Fruit fly (Drosophila melanogaster) whole organism, embryonic: Measurements from ENCODE around the gene CG6470.

ENCODE experiments used
- B-H2 ChIP-seq: fragments of 200-800 bp; sonication (Bioruptor generic); optimal IDR thresholded peaks from 2 replicates; lab custom pipeline; 2018; ENCODE audit warnings: missing biosample characterization, mild to moderate bottlenecking, missing genetic modification characterization
- CG10209 ChIP-seq: fragments of 200-800 bp; sonication (Bioruptor generic); optimal IDR thresholded peaks from 3 replicates; lab custom pipeline; 2017; ENCODE audit warnings: missing biosample characterization, mild to moderate bottlenecking, missing genetic modification characterization, missing genetic modification reagents
- CG10431 ChIP-seq: fragments of 200-800 bp; sonication (Bioruptor generic); optimal IDR thresholded peaks from 3 replicates; lab custom pipeline; 2018; ENCODE audit warnings: missing biosample characterization, mild to moderate bottlenecking, missing genetic modification characterization
- CG11560 ChIP-seq: fragments of 200-800 bp; sonication (Bioruptor generic); IDR thresholded peaks from 3 replicates; pipeline ENCODE4 v1.3.6; 2022; ENCODE audit warnings: missing biosample characterization, missing genetic modification characterization
- CG12155 ChIP-seq: fragments of 200-800 bp; sonication (Bioruptor generic); optimal IDR thresholded peaks from 3 replicates; lab custom pipeline; 2016; ENCODE audit warnings: missing biosample characterization, missing genetic modification characterization
- CG1233 ChIP-seq: fragments of 200-800 bp; sonication (Bioruptor generic); optimal IDR thresholded peaks from 4 replicates; lab custom pipeline; 2018; ENCODE audit warnings: missing biosample characterization, mild to moderate bottlenecking, missing genetic modification characterization
- CG15696 ChIP-seq: fragments of 200-800 bp; sonication (Bioruptor generic); optimal IDR thresholded peaks from 2 replicates; lab custom pipeline; 2019; ENCODE audit warnings: missing biosample characterization, mild to moderate bottlenecking, missing genetic modification characterization, moderate library complexity
- CG17361 ChIP-seq: fragments of 200-800 bp; sonication (Bioruptor generic); IDR thresholded peaks from 3 replicates; pipeline ENCODE4 v1.3.6; 2022; ENCODE audit warnings: missing biosample characterization, missing genetic modification characterization
- CG1792 ChIP-seq: fragments of 200-800 bp; sonication (Bioruptor generic); optimal IDR thresholded peaks from 2 replicates; lab custom pipeline; 2016; ENCODE audit warnings: missing biosample characterization, missing genetic modification characterization
- CG18262 ChIP-seq: fragments of 200-800 bp; optimal IDR thresholded peaks from 3 replicates; lab custom pipeline; 2019; ENCODE audit warnings: missing biosample characterization, mild to moderate bottlenecking, missing genetic modification characterization, moderate library complexity
- CG18619 ChIP-seq: fragments of 200-800 bp; sonication (Bioruptor generic); optimal IDR thresholded peaks from 3 replicates; lab custom pipeline; 2017; ENCODE audit warnings: missing biosample characterization, mild to moderate bottlenecking, missing genetic modification characterization
- CG31388 ChIP-seq: fragments of 200-800 bp; sonication (Bioruptor generic); optimal IDR thresholded peaks from 2 replicates; lab custom pipeline; 2016; ENCODE audit warnings: missing biosample characterization, missing genetic modification characterization
- CG4424 ChIP-seq: fragments of 200-800 bp; sonication (Bioruptor generic); optimal IDR thresholded peaks from 3 replicates; lab custom pipeline; 2016; ENCODE audit warnings: missing biosample characterization, missing genetic modification characterization
- CG5180 ChIP-seq: fragments of 200-800 bp; sonication (Bioruptor generic); optimal IDR thresholded peaks from 3 replicates; lab custom pipeline; 2017; ENCODE audit warnings: missing biosample characterization, missing genetic modification characterization, mild to moderate bottlenecking, moderate library complexity, missing genetic modification reagents
- CG6272 ChIP-seq: fragments of 200-800 bp; sonication (Bioruptor generic); IDR thresholded peaks from 2 replicates; pipeline ENCODE4 v1.3.6; 2022; ENCODE audit warnings: missing biosample characterization, missing genetic modification characterization
- CG6689 ChIP-seq: fragments of 200-800 bp; sonication (Bioruptor generic); IDR thresholded peaks from 2 replicates; pipeline ENCODE4 v1.3.6; 2022; ENCODE audit warnings: missing biosample characterization, missing genetic modification characterization
- CG7987 ChIP-seq: fragments of 200-800 bp; sonication (Bioruptor generic); optimal IDR thresholded peaks from 2 replicates; lab custom pipeline; 2018; ENCODE audit warnings: missing biosample characterization, mild to moderate bottlenecking, missing genetic modification characterization, moderate library complexity
- CG8089 ChIP-seq: fragments of 200-800 bp; sonication (Bioruptor generic); optimal IDR thresholded peaks from 3 replicates; lab custom pipeline; 2016; ENCODE audit warnings: missing biosample characterization, missing genetic modification characterization
- CG8281 ChIP-seq: fragments of 200-800 bp; sonication (Bioruptor generic); optimal IDR thresholded peaks from 2 replicates; lab custom pipeline; 2018; ENCODE audit warnings: missing biosample characterization, mild to moderate bottlenecking, missing genetic modification characterization, moderate library complexity
- CG9876 ChIP-seq: fragments of 200-800 bp; sonication (Bioruptor generic); optimal IDR thresholded peaks from 2 replicates; lab custom pipeline; 2016; ENCODE audit warnings: missing biosample characterization, missing genetic modification characterization
- CkIIα-i1 ChIP-seq: fragments of 200-800 bp; sonication (Bioruptor generic); IDR thresholded peaks from 2 replicates; pipeline ENCODE4 v1.3.6; 2022; ENCODE audit warnings: missing biosample characterization, missing genetic modification characterization
- D ChIP-seq, 2 experiments: fragments of 200-800 bp in 1 of 2; fragments of >200 bp in 1 of 2; sonication (Bioruptor generic) in 1 of 2; optimal IDR thresholded peaks; 2 replicates in 1 of 2; 3 replicates in 1 of 2; lab custom pipeline; 2017; ENCODE audit warnings: mild to moderate bottlenecking in 1 of 2, missing biosample characterization in 1 of 2, missing genetic modification characterization in 1 of 2, missing genetic modification reagents in 1 of 2
- D19B ChIP-seq: fragments of 200-800 bp; sonication (Bioruptor generic); optimal IDR thresholded peaks from 2 replicates; lab custom pipeline; 2017; ENCODE audit warnings: missing biosample characterization, mild to moderate bottlenecking, missing genetic modification characterization
- Dad ChIP-seq: fragments of 200-800 bp; sonication (Bioruptor generic); optimal IDR thresholded peaks from 3 replicates; lab custom pipeline; 2016; ENCODE audit warnings: missing biosample characterization, missing genetic modification characterization
- Dip3 ChIP-seq: fragments of 200-800 bp; sonication (Bioruptor generic); optimal IDR thresholded peaks from 3 replicates; lab custom pipeline; 2016; ENCODE audit warnings: missing biosample characterization, missing genetic modification characterization
- Dref ChIP-seq: fragments of 200-800 bp; sonication (Bioruptor generic); IDR thresholded peaks from 2 replicates; pipeline ENCODE4 v1.3.6; 2022; ENCODE audit warnings: missing biosample characterization, missing genetic modification characterization
- Gsc ChIP-seq: fragments of 200-800 bp; sonication (Bioruptor generic); IDR thresholded peaks from 2 replicates; pipeline ENCODE4 v1.3.6; 2022; ENCODE audit warnings: missing biosample characterization, missing genetic modification characterization
- HmgD ChIP-seq: fragments of 200-800 bp; sonication (Bioruptor generic); optimal IDR thresholded peaks from 3 replicates; lab custom pipeline; 2016; ENCODE audit warnings: missing biosample characterization, missing genetic modification characterization
- Hr3 ChIP-seq: fragments of 200-800 bp; sonication (Bioruptor generic); optimal IDR thresholded peaks from 3 replicates; lab custom pipeline; 2016; ENCODE audit warnings: missing biosample characterization, missing genetic modification characterization
- Lhr ChIP-seq: fragments of 200-800 bp; sonication (Bioruptor generic); optimal IDR thresholded peaks from 3 replicates; lab custom pipeline; 2017; ENCODE audit warnings: mild to moderate bottlenecking, missing biosample characterization, missing genetic modification reagents, missing genetic modification characterization
- Myb ChIP-seq: fragments of 200-800 bp; sonication (Bioruptor generic); optimal IDR thresholded peaks from 2 replicates; lab custom pipeline; 2016; ENCODE audit warnings: missing biosample characterization, missing genetic modification characterization
- Ravus ChIP-seq: fragments of 200-800 bp; sonication (Bioruptor generic); IDR thresholded peaks from 2 replicates; pipeline ENCODE4 v1.3.6; 2022; ENCODE audit warnings: missing biosample characterization, missing genetic modification characterization
- Ssrp ChIP-seq: fragments of 200-800 bp; sonication (Bioruptor generic); optimal IDR thresholded peaks from 2 replicates; lab custom pipeline; 2018; ENCODE audit warnings: missing biosample characterization, mild to moderate bottlenecking, missing genetic modification characterization, moderate library complexity
- Stat92E ChIP-seq, 3 experiments: fragments of >200 bp in 2 of 3; fragments of 200-800 bp in 1 of 3; sonication (Bioruptor generic) in 1 of 3; optimal IDR thresholded peaks; 2 replicates each; lab custom pipeline; 2017 to 2019; ENCODE audit warnings: missing biosample characterization in 3 of 3, missing genetic modification characterization in 3 of 3, mild to moderate bottlenecking in 1 of 3, moderate library complexity in 1 of 3
- Xbp1 ChIP-seq: fragments of 200-800 bp; sonication (Bioruptor generic); optimal IDR thresholded peaks from 3 replicates; lab custom pipeline; 2016; ENCODE audit warnings: missing biosample characterization, mild to moderate bottlenecking, missing genetic modification characterization
- ato ChIP-seq: fragments of 200-800 bp; sonication (Bioruptor generic); IDR thresholded peaks from 2 replicates; pipeline ENCODE4 v1.3.6; 2022; ENCODE audit warnings: missing biosample characterization, missing genetic modification characterization; ENCODE audit not compliant: partially characterized antibody
- exex ChIP-seq: fragments of 200-800 bp; sonication (Bioruptor generic); optimal IDR thresholded peaks from 4 replicates; lab custom pipeline; 2018; ENCODE audit warnings: missing biosample characterization, mild to moderate bottlenecking, missing genetic modification characterization, moderate library complexity
- fd96Cb ChIP-seq: fragments of 200-800 bp; sonication (Bioruptor generic); optimal IDR thresholded peaks from 2 replicates; lab custom pipeline; 2018; ENCODE audit warnings: missing biosample characterization, mild to moderate bottlenecking, missing genetic modification characterization, moderate library complexity
- inv ChIP-seq: fragments of 200-800 bp; sonication (Bioruptor generic); IDR thresholded peaks from 2 replicates; pipeline ENCODE4 v1.3.6; 2022; ENCODE audit warnings: missing biosample characterization, missing genetic modification characterization; ENCODE audit not compliant: partially characterized antibody
- otp ChIP-seq: fragments of 200-800 bp; sonication (Bioruptor generic); IDR thresholded peaks from 3 replicates; pipeline ENCODE4, ENCODE4 v1.3.6; 2022; ENCODE audit warnings: missing biosample characterization, missing genetic modification characterization
- prd ChIP-seq, 3 experiments: fragments of >200 bp in 2 of 3; fragments of 200-800 bp in 1 of 3; sonication (Bioruptor generic) in 1 of 3; optimal IDR thresholded peaks in 2 of 3; IDR thresholded peaks in 1 of 3; 2 replicates in 2 of 3; 3 replicates in 1 of 3; pipeline versions ENCODE4 v1.3.6 to Lab custom; 2017 to 2022; ENCODE audit warnings: missing biosample characterization in 1 of 3, missing genetic modification characterization in 1 of 3
- psq ChIP-seq: fragments of 200-800 bp; sonication (Bioruptor generic); optimal IDR thresholded peaks from 2 replicates; lab custom pipeline; 2017; ENCODE audit warnings: missing biosample characterization, missing genetic modification characterization
- ranshi ChIP-seq: fragments of 200-800 bp; sonication (Bioruptor generic); IDR thresholded peaks from 2 replicates; pipeline ENCODE4 v1.3.6; 2022; ENCODE audit warnings: missing biosample characterization, missing genetic modification characterization
- sc ChIP-seq, 3 experiments: fragments of >200 bp in 2 of 3; fragments of 200-800 bp in 1 of 3; sonication (Bioruptor generic) in 1 of 3; optimal IDR thresholded peaks; 2 replicates in 2 of 3; 3 replicates in 1 of 3; lab custom pipeline; 2017; ENCODE audit warnings: mild to moderate bottlenecking in 1 of 3, missing biosample characterization in 1 of 3, missing genetic modification characterization in 1 of 3, missing genetic modification reagents in 1 of 3
- slp2 ChIP-seq: fragments of 200-800 bp; sonication (Bioruptor generic); optimal IDR thresholded peaks from 2 replicates; lab custom pipeline; 2016; ENCODE audit warnings: missing biosample characterization, missing genetic modification characterization
- wdn ChIP-seq: fragments of 200-800 bp; sonication (Bioruptor generic); IDR thresholded peaks from 2 replicates; pipeline ENCODE4 v1.3.6; 2022; ENCODE audit warnings: missing biosample characterization, missing genetic modification characterization
- zen ChIP-seq: fragments of 200-800 bp; sonication (Bioruptor generic); optimal IDR thresholded peaks from 3 replicates; lab custom pipeline; 2018; ENCODE audit warnings: missing biosample characterization, mild to moderate bottlenecking, missing genetic modification characterization, moderate library complexity
- zen2 ChIP-seq: fragments of 200-800 bp; sonication (Bioruptor generic); IDR thresholded peaks from 3 replicates; pipeline ENCODE4 v1.3.6; 2022; ENCODE audit warnings: missing biosample characterization, missing genetic modification characterization; ENCODE audit not compliant: partially characterized antibody
- zfh2 ChIP-seq: fragments of 200-800 bp; sonication (Bioruptor generic); optimal IDR thresholded peaks from 2 replicates; lab custom pipeline; 2016; ENCODE audit warnings: missing biosample characterization, missing genetic modification characterization

Gene CG6470

DNA sequence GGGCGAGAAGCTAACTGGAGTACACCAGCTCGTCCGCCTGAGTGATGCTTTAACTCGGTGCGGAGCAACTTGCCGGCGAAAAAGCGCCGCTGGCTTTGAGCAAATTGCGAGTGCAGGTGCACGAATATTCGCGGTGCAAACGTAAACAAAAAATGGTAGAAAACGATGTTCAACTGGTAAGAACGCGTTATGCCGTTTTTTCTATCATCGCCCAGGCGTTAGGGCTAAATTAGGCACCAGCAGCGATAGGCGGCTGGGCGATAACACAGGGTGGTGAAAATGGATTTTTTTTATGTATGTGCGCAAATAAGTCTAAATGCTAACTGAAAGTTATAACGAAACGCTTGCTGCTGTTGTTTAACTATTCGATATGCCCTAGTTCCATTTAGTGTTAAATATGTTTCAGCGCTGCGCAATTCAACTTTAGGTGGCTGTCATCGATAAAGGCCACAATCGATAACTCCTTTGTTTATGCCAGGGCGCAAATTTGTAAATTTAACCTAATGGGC is 14.9 kb downstream of the CG6470 start, which contains the start of the genes Pgant7 and Xrcc2 (continued):
- TF ChIP-seq sc (optimal IDR thresholded peaks at IDR 0.05; lab: Kevin White, UChicago) (no peak), sc (GFP tag; optimal IDR thresholded peaks at IDR 0.05; lab: Kevin White, UChicago) (no peak), wdn (no peak), zfh2 (no peak), CG5180 (GFP tag; lab: Kevin White, UChicago) (peak; percentile 43), Stat92E (GFP tag; optimal IDR thresholded peaks at IDR 0.05; lab: Kevin White, UChicago) (no peak), D (optimal IDR thresholded peaks at IDR 0.05; lab: Kevin White, UChicago) (peak; percentile 77), D (GFP tag; optimal IDR thresholded peaks at IDR 0.05; lab: Kevin White, UChicago) (no peak), Hr3 (no peak), zen (tag; lab: Kevin White, UChicago) (no peak), fd96Cb (no peak), CG17361 (no peak), CkIIα-i1 (GFP tag; lab: Robert Waterston, UW) (no peak), slp2 (GFP tag; lab: Kevin White, UChicago) (no peak), CG9876 (GFP tag; lab: Kevin White, UChicago) (no peak), B-H2 (no peak), CG10209 (no peak), Gsc (GFP tag; lab: Robert Waterston, UW) (no peak), Myb (GFP tag; lab: Kevin White, UChicago) (peak; percentile 7), Ravus (GFP tag; lab: Robert Waterston, UW) (no peak), exex (tag; lab: Kevin White, UChicago) (no peak), Ssrp (no peak), D19B (no peak), HmgD (GFP tag; lab: Kevin White, UChicago) (no peak), zen2 (GFP tag; lab: Robert Waterston, UW) (peak; percentile 51; the same call in 1 of the 3 replicates), CG12155 (GFP tag; lab: Kevin White, UChicago) (no peak), otp (no peak), CG11560 (tag; lab: Robert Waterston, UW) (no peak), CG4424 (GFP tag; lab: Kevin White, UChicago) (no peak), CG8281 (no peak), CG6689 (GFP tag; lab: Robert Waterston, UW) (no peak), ranshi (no peak), inv (GFP tag; lab: Robert Waterston, UW) (peak; percentile 32; the same call in 1 of the 2 replicates), Lhr (GFP tag; lab: Kevin White, UChicago) (peak; percentile 26), CG15696 (no peak), prd (optimal IDR thresholded peaks at IDR 0.05; lab: Kevin White, UChicago) (no peak), prd (GFP tag; IDR thresholded peaks at IDR 0.05; lab: Robert Waterston, UW) (no peak), Xbp1 (GFP tag; lab: Kevin White, UChicago) (no peak), CG1792 (GFP tag; lab: Kevin White, UChicago) (no peak), CG1233 (GFP tag; lab: Kevin White, UChicago) (no peak), Dip3 (GFP tag; lab: Kevin White, UChicago) (no peak), CG6272 (GFP tag; lab: Robert Waterston, UW) (no peak), CG7987 (GFP tag; lab: Kevin White, UChicago) (no peak), Dad (GFP tag; lab: Kevin White, UChicago) (no peak), CG10431 (GFP tag; lab: Kevin White, UChicago) (peak; percentile 14), Dref (GFP tag; lab: Robert Waterston, UW) (peak; percentile 71), CG31388 (GFP tag; lab: Kevin White, UChicago) (no peak), CG18262 (tag; lab: Kevin White, UChicago) (no peak), CG8089 (GFP tag; lab: Kevin White, UChicago) (no peak), ato (GFP tag; lab: Robert Waterston, UW) (peak; percentile 44; the same call in 1 of the 2 replicates), psq (no peak), CG18619 (no peak)
